Worm (Caenorhabditis elegans): Measurements from ENCODE around the gene slc-36.1.

ce11 chrIII:13270896-13271295 is 36.4 kb upstream of the slc-36.1 start:
- TF ChIP-seq flt-1 (GFP tag; IDR thresholded peaks at IDR 0.05) (no peak), tab-1 (GFP tag; IDR thresholded peaks at IDR 0.05) (no peak), T22C8.4 (GFP tag; IDR thresholded peaks at IDR 0.05) (no peak)
